Worm (Caenorhabditis elegans) whole organism, young adult: ENCODE results near the gene rnr-1.
A peak's percentile ranks its signal among the peaks of the same experiment; 100 is the strongest.

Source experiments
- B0261.1 ChIP-seq: sonication (generic microtip); optimal IDR thresholded peaks from 2 replicates; lab custom pipeline; 2016; ENCODE audit warnings: mild to moderate bottlenecking, missing genetic modification characterization, moderate library complexity, missing compliant biosample characterization
- ama-1 ChIP-seq, 3 experiments: fragments of 150-350 bp in 1 of 3; sonication (generic microtip) in 2 of 3; optimal IDR thresholded peaks; 2 replicates each; lab custom pipeline; 2014 to 2018; ENCODE audit warnings: missing biosample characterization in 2 of 3, missing genetic modification characterization in 2 of 3, missing genetic modification reagents in 2 of 3
- atf-7 ChIP-seq: sonication (generic microtip); optimal IDR thresholded peaks from 2 replicates; lab custom pipeline; 2017; ENCODE audit warnings: mild to moderate bottlenecking, missing genetic modification characterization, missing compliant biosample characterization
- ccch-3 ChIP-seq: fragments of 200-800 bp; sonication (Bioruptor generic); optimal IDR thresholded peaks from 2 replicates; lab custom pipeline; 2018; ENCODE audit warnings: mild to moderate bottlenecking, missing genetic modification characterization, missing compliant biosample characterization
- cebp-2 ChIP-seq: fragments of 200-800 bp; sonication (Bioruptor generic); IDR thresholded peaks from 2 replicates; pipeline ENCODE4 v1.3.6; 2022; ENCODE audit warnings: missing genetic modification characterization, missing compliant biosample characterization
- ceh-58 ChIP-seq: fragments of 200-800 bp; sonication (Bioruptor generic); IDR thresholded peaks from 2 replicates; pipeline ENCODE4 v1.3.6; 2022; ENCODE audit warnings: missing genetic modification characterization, missing compliant biosample characterization
- egl-18 ChIP-seq: fragments of 200-800 bp; sonication (Bioruptor generic); IDR thresholded peaks from 2 replicates; pipeline ENCODE4 v1.3.6; 2022; ENCODE audit warnings: missing genetic modification reagents, missing genetic modification characterization, missing compliant biosample characterization
- gei-17 ChIP-seq: fragments of 200-800 bp; sonication (Bioruptor generic); optimal IDR thresholded peaks from 2 replicates; lab custom pipeline; 2018; ENCODE audit warnings: mild to moderate bottlenecking, missing genetic modification characterization, missing compliant biosample characterization
- hmg-1.2 ChIP-seq: fragments of 200-800 bp; sonication (Bioruptor generic); IDR thresholded peaks from 2 replicates; pipeline ENCODE4 v1.3.6; 2022; ENCODE audit warnings: missing genetic modification reagents, missing genetic modification characterization, missing compliant biosample characterization
- let-607 ChIP-seq, 2 experiments: fragments of 200-800 bp in 1 of 2; sonication (Bioruptor generic) in 1 of 2; sonication (generic microtip) in 1 of 2; optimal IDR thresholded peaks; 2 replicates each; lab custom pipeline; 2016 to 2018; ENCODE audit warnings: mild to moderate bottlenecking in 2 of 2, missing compliant biosample characterization in 2 of 2, missing genetic modification characterization in 2 of 2, moderate library complexity in 2 of 2, missing genotype in 1 of 2
- lin-54 ChIP-seq: fragments of 200-800 bp; sonication (Bioruptor generic); optimal IDR thresholded peaks from 2 replicates; lab custom pipeline; 2018; ENCODE audit warnings: mild to moderate bottlenecking, missing genetic modification characterization, missing compliant biosample characterization
- madf-6 ChIP-seq: fragments of 200-800 bp; sonication (Bioruptor generic); IDR thresholded peaks from 2 replicates; pipeline ENCODE4 v1.3.6; 2022; ENCODE audit warnings: missing genetic modification reagents, missing genetic modification characterization, missing compliant biosample characterization
- mes-4 ChIP-seq: sonication (generic microtip); optimal IDR thresholded peaks from 2 replicates; lab custom pipeline; 2016; ENCODE audit warnings: missing genotype, missing genetic modification characterization, missing compliant biosample characterization
- nhr-80 ChIP-seq: sonication (generic microtip); optimal IDR thresholded peaks from 2 replicates; lab custom pipeline; 2016; ENCODE audit warnings: missing genetic modification characterization, missing compliant biosample characterization

The rnr-1 gene

DNA sequence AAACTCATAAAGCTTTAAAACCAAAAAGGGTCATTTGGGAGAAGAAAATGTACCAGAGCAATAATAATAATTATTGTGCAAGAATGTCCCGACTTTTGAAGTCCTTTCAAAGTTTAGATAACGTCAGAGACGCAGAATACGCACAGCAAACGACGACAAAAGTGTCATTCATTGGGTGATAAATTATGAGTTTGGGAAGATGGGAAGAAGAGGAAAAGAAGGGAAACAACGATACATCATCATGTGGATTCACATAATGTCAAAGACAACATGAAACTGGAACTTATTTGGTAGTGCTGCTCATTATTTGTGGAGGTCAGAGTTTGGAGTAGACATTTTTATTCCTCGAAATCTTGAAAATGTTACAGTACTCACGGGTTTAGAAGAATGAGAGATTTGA lies 50.7 kb downstream of the rnr-1 start:
- TF ChIP-seq ceh-58 (no peak), ama-1 (optimal IDR thresholded peaks at IDR 0.05; lab: Kevin White, UChicago) (no peak), ama-1 (GFP tag; optimal IDR thresholded peaks at IDR 0.05; lab: Kevin White, UChicago) (no peak), cebp-2 (no peak), ccch-3 (GFP tag; lab: Kevin White, UChicago) (no peak), egl-18 (GFP tag; lab: Robert Waterston, UW) (no peak), atf-7 (no peak), mes-4 (no peak), lin-54 (GFP tag; lab: Kevin White, UChicago) (no peak), gei-17 (GFP tag; lab: Kevin White, UChicago) (no peak), B0261.1 (tag; lab: Kevin White, UChicago) (no peak), let-607 (tag; optimal IDR thresholded peaks at IDR 0.05; lab: Kevin White, UChicago) (no peak)

DNA sequence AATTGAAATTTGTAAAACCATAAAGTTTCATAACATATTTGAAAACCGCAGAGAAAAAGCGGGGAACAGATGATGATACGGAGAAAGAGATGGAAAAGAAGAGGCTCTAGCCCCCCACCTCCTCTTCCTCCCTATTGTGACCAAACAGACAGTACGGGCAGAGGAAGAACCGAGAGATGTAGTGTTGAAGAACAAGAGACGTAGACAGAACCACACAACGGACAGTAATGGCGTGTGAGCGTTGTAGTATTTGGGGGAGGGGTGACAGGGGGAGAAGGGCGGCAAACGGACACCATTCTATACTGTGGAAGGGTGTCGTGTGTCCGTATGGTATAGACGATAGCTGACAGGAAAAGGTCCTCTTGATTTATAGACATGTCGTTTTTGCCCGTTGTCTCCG lies 52.6 kb downstream of the rnr-1 start:
- TF ChIP-seq nhr-80 (tag; lab: Kevin White, UChicago) = peak; percentile 47
- TF ChIP-seq madf-6 = no peak
- peak; percentile 77; the same call in 1 of the 2 replicates for TF ChIP-seq hmg-1.2
- TF ChIP-seq, all 124 proteins: peak for 2
